Fruit fly (Drosophila melanogaster) whole organism, embryonic: ENCODE measurements around the gene CG3704.

Experiments
- CG10321 ChIP-seq: fragments of 200-800 bp; sonication (Bioruptor generic); IDR thresholded peaks from 2 replicates; pipeline ENCODE4 v1.3.6; 2022; ENCODE audit warnings: missing biosample characterization, missing genetic modification characterization
- CG11247 ChIP-seq: fragments of 200-800 bp; sonication (Bioruptor generic); IDR thresholded peaks from 2 replicates; pipeline ENCODE4 v1.3.6; 2022; ENCODE audit warnings: missing biosample characterization, missing genetic modification characterization
- CG11456 ChIP-seq: fragments of 200-800 bp; sonication (Bioruptor generic); IDR thresholded peaks from 3 replicates; pipeline ENCODE4 v1.3.6; 2022; ENCODE audit warnings: missing biosample characterization, missing genetic modification characterization
- CG12155 ChIP-seq: fragments of 200-800 bp; sonication (Bioruptor generic); optimal IDR thresholded peaks from 3 replicates; lab custom pipeline; 2016; ENCODE audit warnings: missing biosample characterization, missing genetic modification characterization
- CG14441 ChIP-seq: fragments of 200-800 bp; sonication (Bioruptor generic); IDR thresholded peaks from 2 replicates; pipeline ENCODE4 v1.3.6; 2022; ENCODE audit warnings: missing biosample characterization, missing genetic modification characterization
- CG14860 ChIP-seq: fragments of 200-800 bp; sonication (Bioruptor generic); IDR thresholded peaks from 3 replicates; pipeline ENCODE4 v1.3.6; 2022; ENCODE audit warnings: missing biosample characterization, missing genetic modification characterization; ENCODE audit not compliant: partially characterized antibody
- CG15601 ChIP-seq: fragments of 200-800 bp; sonication (Bioruptor generic); optimal IDR thresholded peaks from 3 replicates; lab custom pipeline; 2019; ENCODE audit warnings: missing biosample characterization, mild to moderate bottlenecking, missing genetic modification characterization, moderate library complexity
- CG1603 ChIP-seq: fragments of 200-800 bp; sonication (Bioruptor generic); optimal IDR thresholded peaks from 2 replicates; lab custom pipeline; 2019; ENCODE audit warnings: missing biosample characterization, mild to moderate bottlenecking, missing genetic modification characterization, moderate library complexity
- CG17802 ChIP-seq: fragments of 200-800 bp; sonication (Bioruptor generic); optimal IDR thresholded peaks from 2 replicates; lab custom pipeline; 2018; ENCODE audit warnings: missing biosample characterization, mild to moderate bottlenecking, missing genetic modification characterization, moderate library complexity
- CG2712 ChIP-seq: fragments of 200-800 bp; optimal IDR thresholded peaks from 3 replicates; lab custom pipeline; 2019; ENCODE audit warnings: missing biosample characterization, mild to moderate bottlenecking, missing genetic modification characterization, moderate library complexity
- CG30020 ChIP-seq: fragments of 200-800 bp; optimal IDR thresholded peaks from 2 replicates; lab custom pipeline; 2019; ENCODE audit warnings: missing biosample characterization, mild to moderate bottlenecking, missing genetic modification characterization, moderate library complexity
- CG3065 ChIP-seq: fragments of 200-800 bp; sonication (Bioruptor generic); optimal IDR thresholded peaks from 2 replicates; lab custom pipeline; 2016; ENCODE audit warnings: missing biosample characterization, missing genetic modification characterization
- CG31441 ChIP-seq: fragments of 200-800 bp; sonication (Bioruptor generic); IDR thresholded peaks from 2 replicates; pipeline ENCODE4 v1.3.6; 2022; ENCODE audit warnings: missing biosample characterization, missing genetic modification characterization
- CG32532 ChIP-seq: fragments of 200-800 bp; sonication (Bioruptor generic); IDR thresholded peaks from 2 replicates; pipeline ENCODE4 v1.3.6; 2022; ENCODE audit warnings: missing biosample characterization, missing genetic modification characterization
- CG3281 ChIP-seq: fragments of 200-800 bp; sonication (Bioruptor generic); optimal IDR thresholded peaks from 3 replicates; lab custom pipeline; 2017; ENCODE audit warnings: missing biosample characterization, mild to moderate bottlenecking, missing genetic modification characterization
- CG3838 ChIP-seq: fragments of 200-800 bp; sonication (Bioruptor generic); optimal IDR thresholded peaks from 3 replicates; lab custom pipeline; 2016; ENCODE audit warnings: missing biosample characterization, missing genetic modification characterization
- CG3847 ChIP-seq: fragments of 200-800 bp; sonication (Bioruptor generic); IDR thresholded peaks from 2 replicates; pipeline ENCODE4 v1.3.6; 2022; ENCODE audit warnings: missing biosample characterization, missing genetic modification characterization
- CG7556 ChIP-seq: fragments of 200-800 bp; sonication (Bioruptor generic); optimal IDR thresholded peaks from 2 replicates; lab custom pipeline; 2017; ENCODE audit warnings: missing biosample characterization, mild to moderate bottlenecking, missing genetic modification characterization
- CG7786 ChIP-seq: fragments of 200-800 bp; sonication (Bioruptor generic); optimal IDR thresholded peaks from 2 replicates; lab custom pipeline; 2016; ENCODE audit warnings: missing biosample characterization, missing genetic modification characterization
- D ChIP-seq, 2 experiments: fragments of 200-800 bp in 1 of 2; fragments of >200 bp in 1 of 2; sonication (Bioruptor generic) in 1 of 2; optimal IDR thresholded peaks; 2 replicates in 1 of 2; 3 replicates in 1 of 2; lab custom pipeline; 2017; ENCODE audit warnings: mild to moderate bottlenecking in 1 of 2, missing biosample characterization in 1 of 2, missing genetic modification characterization in 1 of 2, missing genetic modification reagents in 1 of 2
- D19B ChIP-seq: fragments of 200-800 bp; sonication (Bioruptor generic); optimal IDR thresholded peaks from 2 replicates; lab custom pipeline; 2017; ENCODE audit warnings: missing biosample characterization, mild to moderate bottlenecking, missing genetic modification characterization
- Doc3 ChIP-seq: fragments of 200-800 bp; sonication (Bioruptor generic); IDR thresholded peaks from 3 replicates; pipeline ENCODE4 v1.3.6; 2022; ENCODE audit warnings: missing biosample characterization, missing genetic modification characterization; ENCODE audit not compliant: partially characterized antibody
- Elba2 ChIP-seq: fragments of 200-800 bp; sonication (Bioruptor generic); optimal IDR thresholded peaks from 3 replicates; lab custom pipeline; 2016; ENCODE audit warnings: missing biosample characterization, missing genetic modification characterization
- Ets65A ChIP-seq: fragments of 200-800 bp; sonication (Bioruptor generic); peaks from one replicate; lab custom pipeline; 2016; ENCODE audit warnings: missing biosample characterization, missing genetic modification characterization
- Kr ChIP-seq: fragments of 200-800 bp; sonication (Bioruptor generic); optimal IDR thresholded peaks from 2 replicates; lab custom pipeline; 2017; ENCODE audit warnings: missing biosample characterization, mild to moderate bottlenecking, missing genetic modification characterization
- Meics ChIP-seq: fragments of 200-800 bp; sonication (Bioruptor generic); optimal IDR thresholded peaks from 2 replicates; lab custom pipeline; 2017; ENCODE audit warnings: missing biosample characterization, mild to moderate bottlenecking, missing genetic modification characterization
- Oaz ChIP-seq: fragments of 200-800 bp; sonication (Bioruptor generic); IDR thresholded peaks from 2 replicates; pipeline ENCODE4 v1.3.6; 2022; ENCODE audit warnings: missing biosample characterization, missing genetic modification characterization
- Optix ChIP-seq: fragments of 200-800 bp; sonication (Bioruptor generic); IDR thresholded peaks from 3 replicates; pipeline ENCODE4 v1.3.6; 2022; ENCODE audit warnings: missing biosample characterization, missing genetic modification characterization
- abd-A ChIP-seq: fragments of 200-800 bp; sonication (Bioruptor generic); optimal IDR thresholded peaks from 3 replicates; lab custom pipeline; 2019; ENCODE audit warnings: missing biosample characterization, mild to moderate bottlenecking, missing genetic modification characterization, moderate library complexity
- btn ChIP-seq: fragments of 200-800 bp; sonication (Bioruptor generic); optimal IDR thresholded peaks from 2 replicates; lab custom pipeline; 2016; ENCODE audit warnings: missing biosample characterization, missing genetic modification characterization
- da ChIP-seq: fragments of 200-800 bp; sonication (Bioruptor generic); optimal IDR thresholded peaks from 2 replicates; lab custom pipeline; 2016; ENCODE audit warnings: missing biosample characterization, missing genetic modification characterization
- dimm ChIP-seq: fragments of 200-800 bp; sonication (Bioruptor generic); IDR thresholded peaks from 2 replicates; pipeline ENCODE4 v1.3.6; 2022; ENCODE audit warnings: missing biosample characterization, missing genetic modification characterization
- fru ChIP-seq: fragments of >200 bp; optimal IDR thresholded peaks from 2 replicates; lab custom pipeline; 2017
- fu2 ChIP-seq: fragments of 200-800 bp; sonication (Bioruptor generic); optimal IDR thresholded peaks from 2 replicates; lab custom pipeline; 2016; ENCODE audit warnings: missing biosample characterization, missing genetic modification characterization
- gfzf ChIP-seq: fragments of 200-800 bp; sonication (Bioruptor generic); optimal IDR thresholded peaks from 2 replicates; lab custom pipeline; 2016; ENCODE audit warnings: missing biosample characterization, mild to moderate bottlenecking, missing genetic modification characterization, moderate library complexity
- hkb ChIP-seq, 2 experiments: fragments of 200-800 bp in 1 of 2; fragments of >200 bp in 1 of 2; sonication (Bioruptor generic) in 1 of 2; IDR thresholded peaks in 1 of 2; optimal IDR thresholded peaks in 1 of 2; 2 replicates each; pipeline versions ENCODE4 v1.3.6 to Lab custom; 2017 to 2022; ENCODE audit warnings: missing biosample characterization in 1 of 2, missing genetic modification characterization in 1 of 2
- ind ChIP-seq: fragments of 200-800 bp; sonication (Bioruptor generic); optimal IDR thresholded peaks from 3 replicates; lab custom pipeline; 2016; ENCODE audit warnings: missing biosample characterization, missing genetic modification characterization
- kni ChIP-seq: fragments of 200-800 bp; sonication (Bioruptor generic); optimal IDR thresholded peaks from 3 replicates; lab custom pipeline; 2017; ENCODE audit warnings: mild to moderate bottlenecking, missing biosample characterization, missing genetic modification reagents, missing genetic modification characterization
- lola ChIP-seq, 3 experiments: fragments of >200 bp in 2 of 3; fragments of 200-800 bp in 1 of 3; sonication (Bioruptor generic) in 1 of 3; optimal IDR thresholded peaks; 2 replicates each; lab custom pipeline; 2017 to 2019; ENCODE audit warnings: missing biosample characterization in 3 of 3, missing genetic modification characterization in 3 of 3, mild to moderate bottlenecking in 1 of 3, moderate library complexity in 1 of 3
- mirr ChIP-seq: fragments of 200-800 bp; sonication (Bioruptor generic); optimal IDR thresholded peaks from 3 replicates; lab custom pipeline; 2018; ENCODE audit warnings: missing biosample characterization, mild to moderate bottlenecking, missing genetic modification characterization
- org-1 ChIP-seq: fragments of 200-800 bp; sonication (Bioruptor generic); optimal IDR thresholded peaks from 2 replicates; lab custom pipeline; 2017; ENCODE audit warnings: missing biosample characterization, missing genetic modification characterization
- otp ChIP-seq: fragments of 200-800 bp; sonication (Bioruptor generic); IDR thresholded peaks from 3 replicates; pipeline ENCODE4, ENCODE4 v1.3.6; 2022; ENCODE audit warnings: missing biosample characterization, missing genetic modification characterization
- phol ChIP-seq: fragments of 200-800 bp; sonication (Bioruptor generic); optimal IDR thresholded peaks from 3 replicates; lab custom pipeline; 2018; ENCODE audit warnings: missing biosample characterization, mild to moderate bottlenecking, missing genetic modification characterization, moderate library complexity
- prd ChIP-seq, 3 experiments: fragments of >200 bp in 2 of 3; fragments of 200-800 bp in 1 of 3; sonication (Bioruptor generic) in 1 of 3; optimal IDR thresholded peaks in 2 of 3; IDR thresholded peaks in 1 of 3; 2 replicates in 2 of 3; 3 replicates in 1 of 3; pipeline versions ENCODE4 v1.3.6 to Lab custom; 2017 to 2022; ENCODE audit warnings: missing biosample characterization in 1 of 3, missing genetic modification characterization in 1 of 3
- shn ChIP-seq: fragments of 200-800 bp; sonication (Bioruptor generic); optimal IDR thresholded peaks from 3 replicates; lab custom pipeline; 2016; ENCODE audit warnings: missing biosample characterization, missing genetic modification characterization
- sob ChIP-seq: fragments of 200-800 bp; sonication (Bioruptor generic); IDR thresholded peaks from 2 replicates; pipeline ENCODE4 v1.3.6; 2022; ENCODE audit warnings: missing biosample characterization, missing genetic modification characterization
- sug ChIP-seq: fragments of 200-800 bp; optimal IDR thresholded peaks from 2 replicates; lab custom pipeline; 2019; ENCODE audit warnings: missing biosample characterization, mild to moderate bottlenecking, missing genetic modification characterization, moderate library complexity
- twi ChIP-seq: fragments of 200-800 bp; optimal IDR thresholded peaks from 2 replicates; lab custom pipeline; 2019; ENCODE audit warnings: missing biosample characterization, mild to moderate bottlenecking, missing genetic modification characterization, moderate library complexity
- unc-4 ChIP-seq: fragments of 200-800 bp; sonication (Bioruptor generic); IDR thresholded peaks from 2 replicates; pipeline ENCODE4 v1.3.6; 2022; ENCODE audit warnings: missing biosample characterization, missing genetic modification characterization; ENCODE audit not compliant: partially characterized antibody
- zfh1 ChIP-seq: fragments of 200-800 bp; sonication (Bioruptor generic); IDR thresholded peaks from 3 replicates; pipeline ENCODE4 v1.3.6; 2022; ENCODE audit warnings: missing biosample characterization, missing genetic modification characterization

CG3704 gene

DNA sequence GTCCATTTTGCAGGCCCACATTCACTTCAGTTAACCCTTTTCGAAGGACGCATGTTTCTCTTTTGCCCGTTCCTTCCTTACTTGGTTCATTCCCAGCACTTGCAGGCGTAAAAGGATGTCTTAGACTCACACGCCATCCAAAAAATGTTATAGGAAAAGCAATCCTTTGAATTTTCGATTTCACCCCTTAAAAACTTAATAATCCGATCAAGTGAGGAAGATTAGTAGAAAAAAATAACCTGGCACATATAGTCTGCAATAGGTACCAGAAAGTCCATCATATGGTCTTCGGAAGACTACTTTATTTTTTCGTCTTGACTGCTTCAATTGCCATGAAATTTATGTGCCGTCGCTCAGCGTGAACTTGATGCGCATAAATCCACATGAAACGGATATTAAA lies 19.2 kb downstream of the CG3704 start (continued):
- TF ChIP-seq lola (GFP tag; optimal IDR thresholded peaks at IDR 0.05; lab: Kevin White, UChicago) (no peak), Kr (no peak), otp (GFP tag; lab: Robert Waterston, UW) (no peak), btn (GFP tag; lab: Kevin White, UChicago) (no peak), CG1603 (tag; lab: Kevin White, UChicago) (peak; percentile 10), CG14441 (no peak), shn (GFP tag; lab: Kevin White, UChicago) (no peak), dimm (GFP tag; lab: Robert Waterston, UW) (no peak), Oaz (GFP tag; lab: Robert Waterston, UW) (no peak), CG3065 (GFP tag; lab: Kevin White, UChicago) (no peak), ind (no peak), da (GFP tag; lab: Kevin White, UChicago) (no peak), CG14860 (GFP tag; lab: Robert Waterston, UW) (no peak), abd-A (no peak), D19B (GFP tag; lab: Kevin White, UChicago) (peak; percentile 45), CG3847 (peak; percentile 14; the same call in 1 of the 2 replicates), phol (tag; lab: Kevin White, UChicago) (no peak), hkb (optimal IDR thresholded peaks at IDR 0.05; lab: Kevin White, UChicago) (no peak), hkb (GFP tag; IDR thresholded peaks at IDR 0.05; lab: Robert Waterston, UW) (0 out of 2 replicates have a peak, but pooled peaks have one; percentile 27), fu2 (no peak), CG7786 (no peak), Doc3 (no peak), CG12155 (GFP tag; lab: Kevin White, UChicago) (no peak), prd (optimal IDR thresholded peaks at IDR 0.05; lab: Kevin White, UChicago) (no peak), prd (GFP tag; IDR thresholded peaks at IDR 0.05; lab: Robert Waterston, UW) (peak; percentile 51; the same call in 1 of the 3 replicates), Meics (peak; percentile 5), CG10321 (GFP tag; lab: Robert Waterston, UW) (no peak), gfzf (GFP tag; lab: Kevin White, UChicago) (no peak), CG3838 (GFP tag; lab: Kevin White, UChicago) (no peak), sug (no peak), org-1 (GFP tag; lab: Kevin White, UChicago) (no peak), CG7556 (peak; percentile 3), CG31441 (GFP tag; lab: Robert Waterston, UW) (no peak), twi (tag; lab: Kevin White, UChicago) (no peak), unc-4 (GFP tag; lab: Robert Waterston, UW) (no peak), mirr (GFP tag; lab: Kevin White, UChicago) (no peak), D (optimal IDR thresholded peaks at IDR 0.05; lab: Kevin White, UChicago) (no peak), D (GFP tag; optimal IDR thresholded peaks at IDR 0.05; lab: Kevin White, UChicago) (no peak), sob (GFP tag; lab: Robert Waterston, UW) (0 out of 2 replicates have a peak, but pooled peaks have one; percentile 14), CG17802 (no peak), CG11247 (GFP tag; lab: Robert Waterston, UW) (no peak), CG15601 (tag; lab: Kevin White, UChicago) (no peak), Ets65A (GFP tag; lab: Kevin White, UChicago) (peak; percentile 59), Elba2 (GFP tag; lab: Kevin White, UChicago) (no peak), kni (GFP tag; lab: Kevin White, UChicago) (no peak), Optix (GFP tag; lab: Robert Waterston, UW) (no peak), CG30020 (tag; lab: Kevin White, UChicago) (no peak), CG3281 (GFP tag; lab: Kevin White, UChicago) (no peak), fru (no peak), zfh1 (GFP tag; lab: Robert Waterston, UW) (0 out of 3 replicates have a peak, but pooled peaks have one; percentile 14), CG32532 (GFP tag; lab: Robert Waterston, UW) (peak; percentile 27; the same call in 1 of the 2 replicates), CG11456 (GFP tag; lab: Robert Waterston, UW) (0 out of 3 replicates have a peak, but pooled peaks have one; percentile 10), CG2712 (tag; lab: Kevin White, UChicago) (no peak)
